Worm (Caenorhabditis elegans) whole organism, L2 larva: ENCODE results near the gene F26F2.3.

ENCODE experiments used
- egl-27 ChIP-seq: sonication (generic microtip); optimal IDR thresholded peaks from 3 replicates; lab custom pipeline; 2017; ENCODE audit warnings: missing biosample characterization, missing genetic modification reagents, missing genetic modification characterization
- nhr-10 ChIP-seq: sonication (generic microtip); optimal IDR thresholded peaks from 2 replicates; lab custom pipeline; 2017; ENCODE audit warnings: missing biosample characterization, missing genetic modification characterization
- nhr-12 ChIP-seq: fragments of 150-350 bp; optimal IDR thresholded peaks from 2 replicates; lab custom pipeline; 2014; ENCODE audit warnings: missing biosample characterization, missing genetic modification characterization
- nhr-237 ChIP-seq: fragments of 150-350 bp; optimal IDR thresholded peaks from 2 replicates; lab custom pipeline; 2014; ENCODE audit warnings: missing biosample characterization, missing genetic modification characterization
- zag-1 ChIP-seq: fragments of 150-350 bp; optimal IDR thresholded peaks from 2 replicates; lab custom pipeline; 2014; ENCODE audit warnings: missing biosample characterization, missing genetic modification characterization

ce11 chrV:20600704-20601103 lies 34.4 kb upstream of the F26F2.3 start:
- TF ChIP-seq egl-27 (tag; lab: Kevin White, UChicago) (no peak), nhr-10 (tag; lab: Kevin White, UChicago) (no peak), nhr-237 (tag; lab: Kevin White, UChicago) (no peak), nhr-12 (tag; lab: Kevin White, UChicago) (no peak), zag-1 (tag; lab: Kevin White, UChicago) (no peak)
